Worm (Caenorhabditis elegans) whole organism, late embryonic: ENCODE results near the gene mdt-4.

Experiments used
- C38D4.7 ChIP-seq: fragments of 200-800 bp; sonication (Bioruptor generic); optimal IDR thresholded peaks from 2 replicates; lab custom pipeline; 2018; ENCODE audit warnings: mild to moderate bottlenecking, missing genetic modification characterization, moderate library complexity, missing compliant biosample characterization
- T23F11.4 ChIP-seq: fragments of 200-800 bp; sonication (Bioruptor generic); optimal IDR thresholded peaks from 2 replicates; lab custom pipeline; 2018; ENCODE audit warnings: mild to moderate bottlenecking, missing genetic modification characterization, missing compliant biosample characterization
- Y22D7AL.16 ChIP-seq: sonication (generic microtip); optimal IDR thresholded peaks from 2 replicates; lab custom pipeline; 2016; ENCODE audit warnings: missing genetic modification characterization, missing compliant biosample characterization
- ahr-1 ChIP-seq: sonication (generic microtip); optimal IDR thresholded peaks from 2 replicates; lab custom pipeline; 2016; ENCODE audit warnings: missing genetic modification characterization, missing compliant biosample characterization
- ceh-14 ChIP-seq: sonication (generic microtip); optimal IDR thresholded peaks from 2 replicates; lab custom pipeline; 2016; ENCODE audit warnings: missing genotype, missing genetic modification characterization, missing compliant biosample characterization
- ceh-31 ChIP-seq: sonication (generic microtip); optimal IDR thresholded peaks from 2 replicates; lab custom pipeline; 2016; ENCODE audit warnings: missing genetic modification characterization, missing compliant biosample characterization
- ceh-48 ChIP-seq: sonication (generic microtip); optimal IDR thresholded peaks from 2 replicates; lab custom pipeline; 2016; ENCODE audit warnings: missing genetic modification characterization, inconsistent platforms, missing compliant biosample characterization
- ceh-6 ChIP-seq: fragments of 200-800 bp; sonication (Bioruptor generic); optimal IDR thresholded peaks from 2 replicates; lab custom pipeline; 2018; ENCODE audit warnings: mild to moderate bottlenecking, missing genetic modification characterization, missing compliant biosample characterization
- che-1 ChIP-seq: sonication (generic microtip); optimal IDR thresholded peaks from 2 replicates; lab custom pipeline; 2016; ENCODE audit warnings: mild to moderate bottlenecking, missing genetic modification characterization, missing compliant biosample characterization
- dmd-4 ChIP-seq: sonication (generic microtip); optimal IDR thresholded peaks from 2 replicates; lab custom pipeline; 2016; ENCODE audit warnings: borderline replicate concordance, missing genetic modification characterization, missing compliant biosample characterization
- dve-1 ChIP-seq: sonication (generic microtip); optimal IDR thresholded peaks from 2 replicates; lab custom pipeline; 2017; ENCODE audit warnings: antibody characterized with exemption, mild to moderate bottlenecking, missing genetic modification characterization, missing compliant biosample characterization
- elt-2 ChIP-seq: sonication (generic microtip); optimal IDR thresholded peaks from 2 replicates; lab custom pipeline; 2016; ENCODE audit warnings: missing genetic modification reagents, missing genetic modification characterization, missing compliant biosample characterization
- elt-4 ChIP-seq: sonication (generic microtip); optimal IDR thresholded peaks from 2 replicates; lab custom pipeline; 2016; ENCODE audit warnings: missing genetic modification characterization, missing compliant biosample characterization
- fkh-6 ChIP-seq: sonication (generic microtip); optimal IDR thresholded peaks from 2 replicates; lab custom pipeline; 2016; ENCODE audit warnings: missing genetic modification characterization, missing compliant biosample characterization
- gmeb-2 ChIP-seq: sonication (generic microtip); optimal IDR thresholded peaks from 2 replicates; lab custom pipeline; 2016; ENCODE audit warnings: missing genetic modification characterization, inconsistent platforms, missing compliant biosample characterization
- hlh-15 ChIP-seq: sonication (generic microtip); optimal IDR thresholded peaks from 2 replicates; lab custom pipeline; 2016; ENCODE audit warnings: missing genetic modification characterization, missing compliant biosample characterization
- hlh-30 ChIP-seq: sonication (generic microtip); optimal IDR thresholded peaks from 2 replicates; lab custom pipeline; 2017; ENCODE audit warnings: antibody characterized with exemption, missing genetic modification characterization, missing compliant biosample characterization; ENCODE audit not compliant: insufficient read depth
- hlh-6 ChIP-seq: sonication (generic microtip); optimal IDR thresholded peaks from 2 replicates; lab custom pipeline; 2016; ENCODE audit warnings: missing genotype, missing genetic modification characterization, missing compliant biosample characterization
- hlh-8 ChIP-seq: sonication (generic microtip); optimal IDR thresholded peaks from 2 replicates; lab custom pipeline; 2016; ENCODE audit warnings: missing genotype, missing genetic modification characterization, missing compliant biosample characterization
- lim-6 ChIP-seq: sonication (generic microtip); optimal IDR thresholded peaks from 2 replicates; lab custom pipeline; 2016; ENCODE audit warnings: missing genetic modification characterization, missing compliant biosample characterization
- nfya-1 ChIP-seq: sonication (generic microtip); optimal IDR thresholded peaks from 2 replicates; lab custom pipeline; 2017; ENCODE audit warnings: missing genetic modification characterization, mild to moderate bottlenecking, missing compliant biosample characterization, antibody characterized with exemption, moderate library complexity
- nhr-11 ChIP-seq: fragments of 150-350 bp; optimal IDR thresholded peaks from 2 replicates; lab custom pipeline; 2014; ENCODE audit warnings: missing biosample characterization, missing genetic modification characterization
- npax-4 ChIP-seq: sonication (generic microtip); optimal IDR thresholded peaks from 2 replicates; lab custom pipeline; 2016; ENCODE audit warnings: missing genetic modification characterization, missing compliant biosample characterization
- pat-9 ChIP-seq: fragments of 200-800 bp; sonication (Bioruptor generic); optimal IDR thresholded peaks from 2 replicates; lab custom pipeline; 2018; ENCODE audit warnings: mild to moderate bottlenecking, missing genetic modification characterization, moderate library complexity, missing compliant biosample characterization
- pax-1 ChIP-seq: fragments of 150-350 bp; optimal IDR thresholded peaks from 2 replicates; lab custom pipeline; 2014; ENCODE audit warnings: missing biosample characterization, missing genetic modification characterization
- pha-2 ChIP-seq: sonication (generic microtip); optimal IDR thresholded peaks from 2 replicates; lab custom pipeline; 2017; ENCODE audit warnings: mild to moderate bottlenecking, missing genetic modification characterization, missing compliant biosample characterization
- pha-4 ChIP-seq: fragments of 150-350 bp; optimal IDR thresholded peaks from 2 replicates; lab custom pipeline; 2018; ENCODE audit warnings: missing biosample characterization, missing genetic modification reagents, missing genetic modification characterization
- pqm-1 ChIP-seq: sonication (generic microtip); optimal IDR thresholded peaks from 2 replicates; lab custom pipeline; 2016; ENCODE audit warnings: missing genetic modification characterization, missing compliant biosample characterization
- rnt-1 ChIP-seq: sonication (generic microtip); optimal IDR thresholded peaks from 2 replicates; lab custom pipeline; 2016; ENCODE audit warnings: missing genetic modification characterization, missing compliant biosample characterization
- sdc-2 ChIP-seq: sonication (generic microtip); optimal IDR thresholded peaks from 2 replicates; lab custom pipeline; 2016; ENCODE audit warnings: missing genotype, missing genetic modification characterization, missing compliant biosample characterization
- sox-4 ChIP-seq: sonication (generic microtip); optimal IDR thresholded peaks from 2 replicates; lab custom pipeline; 2017; ENCODE audit warnings: mild to moderate bottlenecking, missing genetic modification characterization, inconsistent platforms, missing compliant biosample characterization
- syd-9 ChIP-seq: sonication (generic microtip); optimal IDR thresholded peaks from 2 replicates; lab custom pipeline; 2016; ENCODE audit warnings: mild to moderate bottlenecking, missing genetic modification characterization, moderate library complexity, missing compliant biosample characterization
- ttx-3 ChIP-seq: sonication (generic microtip); optimal IDR thresholded peaks from 2 replicates; lab custom pipeline; 2016; ENCODE audit warnings: missing genetic modification reagents, missing genetic modification characterization, missing compliant biosample characterization
- unc-42 ChIP-seq: sonication (generic microtip); optimal IDR thresholded peaks from 2 replicates; lab custom pipeline; 2016; ENCODE audit warnings: missing genotype, missing genetic modification characterization, missing compliant biosample characterization
- ztf-16 ChIP-seq: sonication (generic microtip); optimal IDR thresholded peaks from 2 replicates; lab custom pipeline; 2017; ENCODE audit warnings: missing genetic modification characterization, missing compliant biosample characterization

mdt-4 gene

DNA sequence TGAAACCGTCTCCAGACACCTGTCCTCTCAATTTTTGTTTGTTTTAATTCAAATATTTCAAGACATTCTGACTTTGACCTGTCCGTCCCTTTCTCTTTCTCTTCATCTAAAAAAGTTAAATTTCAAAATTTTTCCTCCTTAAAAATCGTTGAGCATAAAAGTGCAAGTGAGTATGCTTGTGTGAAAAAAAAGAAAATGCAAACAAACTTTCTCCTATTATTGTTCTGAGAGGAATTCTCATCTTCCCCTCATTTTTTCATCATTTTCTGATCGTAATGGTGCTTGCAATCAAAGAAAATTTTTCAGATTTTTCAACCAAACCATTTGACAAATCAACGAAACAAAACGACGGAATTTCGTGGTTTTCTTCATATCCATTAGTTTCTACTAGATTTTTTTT is 25.1 kb upstream of the mdt-4 start, which contains the start of gene shc-2:
Gene shc-2, plus strand, starts transcription at position 301 of the 400 bp plus-strand sequence.
- TF ChIP-seq pqm-1 (tag; lab: Kevin White, UChicago) (no peak), hlh-15 (tag; lab: Kevin White, UChicago) (no peak), ceh-31 (tag; lab: Kevin White, UChicago) (no peak), ceh-14 (tag; lab: Kevin White, UChicago) (no peak), lim-6 (tag; lab: Kevin White, UChicago) (no peak), nfya-1 (no peak), sox-4 (tag; lab: Kevin White, UChicago) (no peak), Y22D7AL.16 (tag; lab: Kevin White, UChicago) (no peak), nhr-11 (tag; lab: Kevin White, UChicago) (no peak), ttx-3 (tag; lab: Kevin White, UChicago) (no peak), T23F11.4 (GFP tag; lab: Kevin White, UChicago) (no peak), C38D4.7 (no peak), hlh-6 (tag; lab: Kevin White, UChicago) (no peak), elt-4 (tag; lab: Kevin White, UChicago) (no peak), ceh-48 (no peak), pat-9 (tag; lab: Kevin White, UChicago) (no peak), sdc-2 (tag; lab: Kevin White, UChicago) (no peak), dve-1 (tag; lab: Kevin White, UChicago) (no peak)

DNA sequence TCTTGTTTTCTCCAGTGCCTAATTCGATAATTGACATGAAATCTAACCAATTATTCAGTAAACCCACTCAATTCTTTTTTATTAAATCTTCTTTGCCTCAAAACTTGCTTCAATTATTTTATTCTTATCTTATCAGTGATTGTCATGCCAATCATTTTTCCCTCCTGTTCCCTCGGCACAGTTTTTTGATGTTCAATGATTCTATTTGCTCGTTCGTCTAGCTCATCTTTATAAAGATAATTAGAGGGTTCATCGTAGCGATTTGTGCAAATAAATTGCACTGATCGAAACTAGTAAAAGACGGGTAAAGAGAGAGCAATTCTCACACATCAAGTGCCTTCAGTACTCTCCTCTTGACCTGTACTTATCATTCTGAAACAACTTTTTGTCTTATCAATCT is 23.9 kb upstream of the mdt-4 start:
- TF ChIP-seq hlh-30 (no peak), elt-2 (tag; lab: Kevin White, UChicago) (peak; percentile 93)

DNA sequence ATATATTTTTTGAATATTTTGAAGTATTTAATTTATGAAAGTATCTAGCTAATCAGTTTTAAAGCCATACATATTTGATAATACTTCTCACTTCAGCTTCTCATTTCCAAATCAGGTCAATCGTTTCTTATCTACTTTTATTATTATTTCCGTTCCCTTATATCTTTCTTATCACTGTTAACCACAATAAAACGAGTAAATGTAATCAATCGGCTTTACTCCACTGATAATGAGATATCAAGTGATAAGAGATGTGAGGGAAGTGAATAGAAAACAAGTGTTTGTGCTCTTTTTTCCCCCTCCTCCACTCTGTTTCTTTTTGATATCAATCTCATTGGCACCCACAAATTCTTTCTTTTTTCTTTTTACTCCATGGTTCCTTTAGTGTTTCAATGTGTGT is 22.8 kb upstream of the mdt-4 start:
- peak; percentile 99 for TF ChIP-seq elt-2 (tag; lab: Kevin White, UChicago)
- TF ChIP-seq dmd-4 (tag; lab: Kevin White, UChicago), result no peak
- no peak for TF ChIP-seq che-1 (tag; lab: Kevin White, UChicago)

DNA sequence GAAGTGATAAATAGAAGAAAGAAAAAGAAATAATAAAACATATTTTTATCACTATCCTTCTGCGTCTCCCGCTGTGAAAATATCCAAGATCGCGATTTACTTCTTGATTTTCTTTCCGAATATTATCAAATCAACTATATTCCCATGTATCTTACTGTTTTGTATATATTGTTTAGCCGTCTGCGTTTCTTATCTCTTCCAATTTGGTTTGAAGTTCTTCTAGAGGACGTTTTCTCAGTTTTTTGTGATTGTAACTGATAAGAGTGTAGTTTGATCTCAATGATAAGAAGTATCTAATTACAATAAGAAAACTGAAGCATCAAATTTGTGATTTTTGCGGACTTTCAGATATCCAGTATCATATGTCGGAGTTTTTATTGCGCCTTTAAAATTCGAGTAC is 16.9 kb upstream of the mdt-4 start:
- TF ChIP-seq unc-42 (tag; lab: Kevin White, UChicago) (no peak), elt-2 (tag; lab: Kevin White, UChicago) (peak; percentile 96)
- TF ChIP-seq, all 69 proteins: peak for 1

DNA sequence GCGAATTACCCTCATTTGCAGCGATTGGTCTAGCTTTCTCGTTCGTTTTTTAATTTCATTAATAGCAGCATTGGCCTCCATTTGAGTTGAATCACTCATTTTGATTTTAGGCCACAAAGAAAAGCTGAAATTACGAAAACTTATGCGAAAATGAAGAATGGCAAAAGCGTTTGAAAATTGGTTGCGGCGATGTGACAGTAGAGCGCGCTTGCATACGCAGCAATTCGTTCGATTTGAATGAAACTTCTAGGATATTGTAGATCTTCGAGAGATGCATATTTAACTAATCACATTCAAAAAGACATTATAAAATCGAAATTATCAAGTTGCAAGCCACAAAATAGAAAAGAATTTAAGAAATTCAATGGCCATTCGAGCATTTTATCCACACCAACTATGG is 16.0 kb upstream of the mdt-4 start, which contains the start of gene ulp-2:
Gene ulp-2, minus strand, starts transcription at position 158 of the 400 bp plus-strand sequence.
- TF ChIP-seq hlh-8 (tag; lab: Kevin White, UChicago) (no peak), ttx-3 (tag; lab: Kevin White, UChicago) (no peak), npax-4 (no peak), ztf-16 (tag; lab: Kevin White, UChicago) (no peak), fkh-6 (no peak), pax-1 (tag; lab: Kevin White, UChicago) (no peak), ahr-1 (tag; lab: Kevin White, UChicago) (no peak), hlh-30 (no peak), ceh-6 (GFP tag; lab: Kevin White, UChicago) (no peak), pha-2 (no peak), pha-4 (tag; lab: Kevin White, UChicago) (no peak), rnt-1 (tag; lab: Kevin White, UChicago) (no peak), syd-9 (tag; lab: Kevin White, UChicago) (no peak), gmeb-2 (tag; lab: Kevin White, UChicago) (no peak), elt-2 (tag; lab: Kevin White, UChicago) (no peak), hlh-15 (tag; lab: Kevin White, UChicago) (no peak)
